Fruit fly (Drosophila melanogaster): ENCODE results near the gene Reph.

The Reph gene

DNA sequence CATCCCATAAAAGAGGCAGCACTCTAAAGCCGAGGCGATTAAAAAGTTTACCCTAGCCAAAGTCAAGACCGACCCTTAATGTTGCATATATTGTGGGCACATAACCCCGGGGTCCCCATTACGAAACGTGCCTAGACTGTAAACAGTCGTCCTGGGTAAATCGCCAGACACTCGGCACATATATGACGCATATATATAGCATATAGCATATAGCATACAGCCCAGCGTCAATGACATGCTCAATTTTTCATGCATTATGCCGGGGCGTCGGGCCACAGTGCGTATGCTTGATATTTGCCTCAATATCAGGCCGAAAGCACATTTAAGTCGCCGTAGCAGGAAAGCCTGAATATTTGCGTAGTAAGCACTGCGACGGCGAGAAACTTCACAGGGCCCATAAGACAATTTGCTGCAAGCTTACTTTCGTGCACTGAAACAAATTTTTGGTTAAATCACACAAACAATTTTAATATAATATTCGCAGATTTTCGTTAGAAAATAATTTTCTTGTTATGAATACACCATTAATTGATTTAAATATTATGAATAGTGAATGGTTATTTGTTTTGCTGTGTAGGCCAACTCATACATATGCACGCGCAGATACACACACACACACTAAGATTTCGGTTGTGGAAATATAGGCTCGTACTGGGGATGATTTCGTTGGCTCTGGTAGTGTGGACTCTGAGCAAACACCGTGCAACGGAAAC, 48.4 kb upstream of the Reph start (continued):
- TF ChIP-seq Fer3 (tag; optimal IDR thresholded peaks at IDR 0.05) (peak; percentile 54), sisA (GFP tag; IDR thresholded peaks at IDR 0.05) (peak; percentile 21; the same call in 1 of the 2 replicates), cwo (GFP tag; optimal IDR thresholded peaks at IDR 0.05) (peak; percentile 50), crc (GFP tag; optimal IDR thresholded peaks at IDR 0.05) (no peak), nmo (GFP tag; optimal IDR thresholded peaks at IDR 0.05) (no peak), CG9797 (GFP tag; optimal IDR thresholded peaks at IDR 0.05) (no peak), Xbp1 (GFP tag; optimal IDR thresholded peaks at IDR 0.05) (peak; percentile 10), Ravus (GFP tag; IDR thresholded peaks at IDR 0.05) (no peak), CG14441 (GFP tag; IDR thresholded peaks at IDR 0.05) (peak; percentile 36), Xrp1 (GFP tag; IDR thresholded peaks at IDR 0.05) (peak; percentile 42; the same call in 1 of the 2 replicates), CG31441 (GFP tag; IDR thresholded peaks at IDR 0.05) (no peak), exex (tag; optimal IDR thresholded peaks at IDR 0.05) (no peak), CG9932 (GFP tag; IDR thresholded peaks at IDR 0.05) (peak; percentile 58), CG14014 (GFP tag; IDR thresholded peaks at IDR 0.05) (0 out of 2 replicates have a peak, but pooled peaks have one; percentile 13), B-H1 (GFP tag; IDR thresholded peaks at IDR 0.05) (no peak), zfh2 (GFP tag; optimal IDR thresholded peaks at IDR 0.05) (peak; percentile 5), Six4 (GFP tag; optimal IDR thresholded peaks at IDR 0.05) (no peak), CG18764 (GFP tag; optimal IDR thresholded peaks at IDR 0.05) (no peak), CG16813 (GFP tag; IDR thresholded peaks at IDR 0.05; ENCODE audit: partially characterized antibody) (no peak), row (GFP tag; IDR thresholded peaks at IDR 0.05) (peak; percentile 65; the same call in 2 of the 3 replicates), p53 (GFP tag; optimal IDR thresholded peaks at IDR 0.05) (no peak), Hmr (GFP tag; optimal IDR thresholded peaks at IDR 0.05) (peak; percentile 81), CoRest (tag; optimal IDR thresholded peaks at IDR 0.05) (peak; percentile 2), kah (GFP tag; optimal IDR thresholded peaks at IDR 0.05) (no peak), CG6791 (GFP tag; IDR thresholded peaks at IDR 0.05; ENCODE audit: partially characterized antibody) (no peak), ranshi (GFP tag; IDR thresholded peaks at IDR 0.05) (peak; percentile 42; the same call in 1 of the 2 replicates), CG13894 (tag; optimal IDR thresholded peaks at IDR 0.05) (peak; percentile 99), caup (GFP tag; optimal IDR thresholded peaks at IDR 0.05; ENCODE audit: severe bottlenecking) (peak; percentile 38), sug (tag; optimal IDR thresholded peaks at IDR 0.05) (no peak), CG10565 (GFP tag; optimal IDR thresholded peaks at IDR 0.05) (no peak), CG2678 (tag; optimal IDR thresholded peaks at IDR 0.05) (peak; percentile 69), odd (GFP tag; optimal IDR thresholded peaks at IDR 0.05) (no peak), emc (GFP tag; optimal IDR thresholded peaks at IDR 0.05) (no peak), H2.0 (GFP tag; IDR thresholded peaks at IDR 0.05) (no peak), CG9817 (tag; optimal IDR thresholded peaks at IDR 0.05) (peak; percentile 4), pan (optimal IDR thresholded peaks at IDR 0.05) (no peak), pan (GFP tag; optimal IDR thresholded peaks at IDR 0.05 in 1 of 2, IDR thresholded peaks at IDR 0.05 in 1 of 2) (peak in 1 of 2 experiments; percentile 27), Bgb (GFP tag; IDR thresholded peaks at IDR 0.05; ENCODE audit: partially characterized antibody) (no peak), NFAT (GFP tag; IDR thresholded peaks at IDR 0.05) (peak; percentile 19; the same call in 1 of the 2 replicates), CG3847 (GFP tag; IDR thresholded peaks at IDR 0.05) (peak; percentile 28; the same call in 1 of the 2 replicates), Dbx (GFP tag; IDR thresholded peaks at IDR 0.05) (peak; percentile 67; the same call in 2 of the 3 replicates), gcm (GFP tag; optimal IDR thresholded peaks at IDR 0.05) (no peak), Mrtf (GFP tag; IDR thresholded peaks at IDR 0.05) (no peak; the same call in 2 of the 3 replicates), CG7745 (tag; optimal IDR thresholded peaks at IDR 0.05) (no peak), hkb (optimal IDR thresholded peaks at IDR 0.05) (no peak), hkb (GFP tag; IDR thresholded peaks at IDR 0.05) (peak; percentile 64), Bteb2 (GFP tag; optimal IDR thresholded peaks at IDR 0.05) (peak; percentile 2), nom (GFP tag; optimal IDR thresholded peaks at IDR 0.05) (no peak), CG7963 (GFP tag; IDR thresholded peaks at IDR 0.05; ENCODE audit: partially characterized antibody) (no peak)
